Worm (Caenorhabditis elegans): ENCODE results near the gene Y51H4A.8.

DNA sequence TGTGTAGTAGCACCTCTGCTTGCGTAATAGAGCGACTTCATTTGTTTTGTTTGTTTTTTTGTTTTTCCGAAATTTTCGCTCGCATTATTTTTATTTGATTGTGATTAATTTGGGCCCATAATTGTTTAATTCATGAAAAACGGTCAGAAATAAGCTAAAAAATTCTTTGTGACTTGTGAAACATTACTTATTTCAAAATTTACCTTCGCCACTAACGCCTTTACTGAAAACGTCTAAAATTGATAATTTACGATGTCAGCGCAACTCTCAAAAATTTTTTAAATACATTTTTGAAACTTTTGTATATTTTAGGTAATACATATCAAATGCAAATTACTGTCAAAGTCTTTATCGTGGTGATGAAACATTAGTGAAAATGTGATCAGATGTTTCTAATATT is 17.4 kb downstream of the Y51H4A.8 start:
- TF ChIP-seq F13H6.1 (tag; optimal IDR thresholded peaks at IDR 0.05), result no peak
- TF ChIP-seq pros-1 (tag; optimal IDR thresholded peaks at IDR 0.05), result no peak
- TF ChIP-seq fax-1 (tag; optimal IDR thresholded peaks at IDR 0.05), result no peak
- TF ChIP-seq elt-2 (tag; optimal IDR thresholded peaks at IDR 0.05), result no peak
- TF ChIP-seq sox-4 (tag; optimal IDR thresholded peaks at IDR 0.05), result no peak
- no peak for TF ChIP-seq pqm-1 (tag; optimal IDR thresholded peaks at IDR 0.05)
- no peak for TF ChIP-seq pax-1 (tag; optimal IDR thresholded peaks at IDR 0.05)
- no peak for TF ChIP-seq nfya-1 (tag; optimal IDR thresholded peaks at IDR 0.05)
- TF ChIP-seq unc-55 (GFP tag; optimal IDR thresholded peaks at IDR 0.05), result no peak

All from whole organism, late embryonic.